Worm (Caenorhabditis elegans) whole organism, L1 larva: ENCODE data around the gene gpd-1.

Source experiments
- mep-1 ChIP-seq: fragments of 150-350 bp; optimal IDR thresholded peaks from 2 replicates; lab custom pipeline; 2014; ENCODE audit warnings: missing biosample characterization, missing genetic modification characterization
- nhr-12 ChIP-seq: sonication (generic microtip); optimal IDR thresholded peaks from 2 replicates; lab custom pipeline; 2017; ENCODE audit warnings: missing biosample characterization, missing genetic modification characterization
- pqm-1 ChIP-seq: sonication (generic microtip); optimal IDR thresholded peaks from 3 replicates; lab custom pipeline; 2017; ENCODE audit warnings: missing biosample characterization, missing genetic modification characterization

DNA sequence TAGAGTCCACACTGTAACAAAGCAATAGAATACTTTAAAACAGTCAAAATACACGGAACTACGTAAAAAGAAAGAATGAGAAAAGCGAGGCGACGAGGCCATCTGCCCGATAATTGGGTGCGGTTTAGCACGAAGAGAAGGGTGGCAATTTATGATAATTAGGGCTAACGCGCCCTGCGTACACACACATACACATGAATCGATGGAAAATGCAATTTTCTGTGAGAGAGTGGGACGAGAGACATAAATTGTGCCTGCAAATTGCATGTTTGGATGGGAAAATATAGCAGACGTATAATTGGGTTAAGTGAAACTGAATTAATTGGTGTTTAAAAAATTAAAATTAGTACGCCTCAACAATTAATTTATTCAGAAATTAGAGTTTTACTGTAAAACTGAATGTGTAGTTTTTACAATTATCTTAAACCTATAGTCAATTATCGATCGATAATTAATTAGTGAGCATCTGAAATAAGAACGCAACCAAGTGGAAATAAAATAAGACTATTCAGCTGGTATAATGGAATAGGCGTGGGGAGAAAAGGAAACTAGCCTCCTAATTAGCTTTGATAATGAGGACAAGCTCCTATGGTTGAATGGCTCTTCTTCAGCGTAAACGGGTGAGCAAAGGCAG, 20.3 kb upstream of the gpd-1 start:
- TF ChIP-seq pqm-1 (tag; lab: Kevin White, UChicago) = no peak
- TF ChIP-seq mep-1 (tag; lab: Kevin White, UChicago) = peak; percentile 26
- TF ChIP-seq nhr-12 (tag; lab: Kevin White, UChicago) = no peak
